Worm (Caenorhabditis elegans): Measurements from ENCODE around the gene Y75B12B.10.

DNA sequence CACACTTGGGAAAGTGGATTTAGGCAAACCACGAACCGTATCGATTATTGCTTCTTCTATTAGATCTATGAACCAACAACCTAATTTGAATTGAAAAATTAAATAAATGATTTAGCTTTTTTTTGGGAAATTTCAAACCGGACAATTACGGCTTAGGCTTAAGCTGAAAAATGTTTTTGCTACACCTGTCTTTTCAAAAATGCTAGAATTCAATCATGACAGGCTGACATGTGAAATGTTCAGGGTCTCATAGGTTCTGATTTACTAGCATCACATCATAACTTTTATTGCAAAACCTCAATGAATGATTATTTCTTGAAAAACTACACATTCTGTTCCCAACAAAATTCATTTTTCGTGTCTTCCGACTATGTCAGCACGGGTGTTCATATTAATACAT, 46.6 kb upstream of the Y75B12B.10 start, which contains the start of gene srh-55:
- TF ChIP-seq mdl-1 (tag; optimal IDR thresholded peaks at IDR 0.05) (no peak), ceh-28 (tag; optimal IDR thresholded peaks at IDR 0.05) (no peak), pha-4 (GFP tag; IDR thresholded peaks at IDR 0.05) (no peak), pha-4 (tag; optimal IDR thresholded peaks at IDR 0.05) (no peak)

Measured in whole organism, L4 larva.